Worm (Caenorhabditis elegans) whole organism, mixed stage, embryonic: ENCODE measurements around the gene C04E6.5.

Experiments
- blmp-1 ChIP-seq: fragments of 150-350 bp; optimal IDR thresholded peaks from 2 replicates; lab custom pipeline; 2014; ENCODE audit warnings: missing biosample characterization, missing genetic modification characterization
- nhr-76 ChIP-seq: sonication (generic microtip); optimal IDR thresholded peaks from 2 replicates; lab custom pipeline; 2017; ENCODE audit warnings: missing biosample characterization, missing genetic modification characterization
- unc-62 ChIP-seq: fragments of 150-350 bp; optimal IDR thresholded peaks from 2 replicates; lab custom pipeline; 2014; ENCODE audit warnings: missing biosample characterization, missing genetic modification reagents, missing genetic modification characterization

- TF ChIP-seq blmp-1 (no peak), unc-62 (no peak), nhr-76 (tag; lab: Kevin White, UChicago) (no peak)
These were observed 13.1 kb upstream of the C04E6.5 start for ce11 chrV:5888820-5889219.
